Fruit fly (Drosophila melanogaster): ENCODE data around the gene Acp32CD.

Gene Acp32CD

DNA sequence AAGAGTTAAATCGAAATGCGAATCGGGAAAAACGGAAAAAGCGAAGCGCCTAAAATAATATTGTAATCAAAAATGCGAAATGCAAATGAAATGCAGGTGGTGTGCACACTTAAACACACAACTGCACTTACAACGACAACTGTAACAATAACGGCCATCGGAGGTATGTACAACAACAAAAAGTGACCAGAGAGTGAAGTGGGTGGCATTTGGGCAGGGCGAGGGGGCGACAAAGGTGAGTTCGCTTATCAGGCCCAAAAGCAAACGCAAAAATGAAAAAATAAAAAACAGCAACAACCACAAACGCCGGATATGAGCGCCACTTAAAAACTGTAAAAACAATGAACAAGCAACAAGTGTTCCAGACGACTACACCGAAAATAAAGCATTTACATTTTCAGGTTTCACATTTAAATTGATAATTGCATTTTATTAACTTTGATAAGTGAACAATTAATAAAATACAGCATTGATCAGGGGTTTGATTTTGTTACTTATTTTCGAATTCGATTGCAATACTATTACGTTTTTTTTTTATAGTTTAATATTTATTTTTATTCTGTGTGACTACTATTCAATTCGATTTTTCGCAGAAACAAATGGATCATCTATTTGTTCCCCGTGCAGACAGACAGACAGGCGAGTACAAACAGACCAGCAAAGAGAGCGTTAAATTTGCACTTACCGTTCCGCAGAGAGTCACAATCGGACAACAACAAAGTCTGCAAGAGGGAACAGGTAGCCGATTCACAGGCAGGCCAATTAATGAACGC, 49.9 kb downstream of the Acp32CD start:
- TF ChIP-seq psq (optimal IDR thresholded peaks at IDR 0.05) (no peak), insv (optimal IDR thresholded peaks at IDR 0.05) (no peak), Sin3A (optimal IDR thresholded peaks at IDR 0.05) (no peak), h (optimal IDR thresholded peaks at IDR 0.05) (no peak)
